Worm (Caenorhabditis elegans): ENCODE results near the gene F33H12.7.
"Not testable (repeated sequence)": the region's sequence is repeated elsewhere in the genome, so short reads cannot be mapped to it uniquely, and the experiment has no call there.

The F33H12.7 gene

ce11 chrII:2612278-2612677 is 25.6 kb upstream of the F33H12.7 start, which contains the start of gene D2062.13:
Gene D2062.13 (plus strand): TSS chrII:2612578.
- not testable (repeated sequence) for TF ChIP-seq ztf-29, ztf-23, flt-1 (GFP tag; IDR thresholded peaks at IDR 0.05)

ce11 chrII:2611009-2611408 is 24.3 kb upstream of the F33H12.7 start:
- TF ChIP-seq ztf-29 (GFP tag; IDR thresholded peaks at IDR 0.05): peak; percentile 38; the same call in 1 of the 2 replicates
- TF ChIP-seq tab-1 (GFP tag; IDR thresholded peaks at IDR 0.05): no peak

- no peak for TF ChIP-seq med-1 (GFP tag; optimal IDR thresholded peaks at IDR 0.05; ENCODE audit: insufficient read depth)
- TF ChIP-seq ztf-29 (GFP tag; IDR thresholded peaks at IDR 0.05): no peak
- no peak for TF ChIP-seq cog-1 (tag; optimal IDR thresholded peaks at IDR 0.05)
- TF ChIP-seq tab-1 (GFP tag; IDR thresholded peaks at IDR 0.05): no peak
- no peak for TF ChIP-seq ztf-23 (GFP tag; IDR thresholded peaks at IDR 0.05)
- TF ChIP-seq klf-2 (GFP tag; conservative IDR thresholded peaks at IDR 0.05): no peak
- TF ChIP-seq ref-1 (GFP tag; conservative IDR thresholded peaks at IDR 0.05): no peak
- no peak for TF ChIP-seq T22C8.4 (GFP tag; IDR thresholded peaks at IDR 0.05)
- no peak for TF ChIP-seq flt-1 (GFP tag; IDR thresholded peaks at IDR 0.05)
Observed at ce11 chrII:2610202-2610912, 23.6 kb upstream of the F33H12.7 start, which contains the start of gene sri-38. Gene sri-38 (plus strand): TSS chrII:2610862.

ce11 chrII:2605319-2605718 is 18.6 kb upstream of the F33H12.7 start, which contains the start of gene sri-77:
Gene sri-77 (minus strand): TSS chrII:2605419.
- no peak for TF ChIP-seq cog-1 (tag; optimal IDR thresholded peaks at IDR 0.05)

- TF ChIP-seq T22C8.4 (GFP tag; IDR thresholded peaks at IDR 0.05): no peak
- TF ChIP-seq cog-1 (tag; optimal IDR thresholded peaks at IDR 0.05): no peak
- no peak for TF ChIP-seq klf-2 (GFP tag; conservative IDR thresholded peaks at IDR 0.05)
- TF ChIP-seq ref-1 (GFP tag; conservative IDR thresholded peaks at IDR 0.05): no peak
- TF ChIP-seq ztf-29 (GFP tag; IDR thresholded peaks at IDR 0.05): no peak
- no peak for TF ChIP-seq med-1 (GFP tag; optimal IDR thresholded peaks at IDR 0.05; ENCODE audit: insufficient read depth)
- no peak for TF ChIP-seq ztf-23 (GFP tag; IDR thresholded peaks at IDR 0.05)
- no peak for TF ChIP-seq tab-1 (GFP tag; IDR thresholded peaks at IDR 0.05)
- TF ChIP-seq flt-1 (GFP tag; IDR thresholded peaks at IDR 0.05): no peak
Observed at ce11 chrII:2600931-2601330, 14.2 kb upstream of the F33H12.7 start.

- not testable (repeated sequence) for TF ChIP-seq ztf-29 (GFP tag; IDR thresholded peaks at IDR 0.05); cog-1 (tag; optimal IDR thresholded peaks at IDR 0.05); ztf-23 (GFP tag; IDR thresholded peaks at IDR 0.05)
Observed at ce11 chrII:2600176-2600575, 13.5 kb upstream of the F33H12.7 start, which contains the start of gene F33H12.1. Gene F33H12.1 (plus strand): TSS chrII:2600476.

ce11 chrII:2585493-2585892 is 1.2 kb downstream of the F33H12.7 start, which contains the start of gene sri-36:
Gene sri-36 (minus strand): TSS chrII:2585593.
- no peak for TF ChIP-seq med-1 (GFP tag; optimal IDR thresholded peaks at IDR 0.05; ENCODE audit: insufficient read depth)
- no peak for TF ChIP-seq tab-1 (GFP tag; IDR thresholded peaks at IDR 0.05)
- TF ChIP-seq T22C8.4 (GFP tag; IDR thresholded peaks at IDR 0.05): no peak
- no peak for TF ChIP-seq flt-1 (GFP tag; IDR thresholded peaks at IDR 0.05)
- TF ChIP-seq klf-2 (GFP tag; conservative IDR thresholded peaks at IDR 0.05): no peak
- TF ChIP-seq ztf-23 (GFP tag; IDR thresholded peaks at IDR 0.05): no peak
- TF ChIP-seq cog-1 (tag; optimal IDR thresholded peaks at IDR 0.05): no peak
- no peak for TF ChIP-seq ref-1 (GFP tag; conservative IDR thresholded peaks at IDR 0.05)
- no peak for TF ChIP-seq ztf-29 (GFP tag; IDR thresholded peaks at IDR 0.05)

- TF ChIP-seq ztf-29 (GFP tag; IDR thresholded peaks at IDR 0.05) (no peak), tab-1 (GFP tag; IDR thresholded peaks at IDR 0.05) (no peak), ref-1 (GFP tag; conservative IDR thresholded peaks at IDR 0.05) (no peak), med-1 (GFP tag; optimal IDR thresholded peaks at IDR 0.05; ENCODE audit: insufficient read depth) (no peak), flt-1 (GFP tag; IDR thresholded peaks at IDR 0.05) (no peak), ztf-23 (GFP tag; IDR thresholded peaks at IDR 0.05) (no peak), klf-2 (GFP tag; conservative IDR thresholded peaks at IDR 0.05) (no peak), cog-1 (tag; optimal IDR thresholded peaks at IDR 0.05) (no peak), T22C8.4 (GFP tag; IDR thresholded peaks at IDR 0.05) (no peak)
Observed at ce11 chrII:2583044-2583443, 3.7 kb downstream of the F33H12.7 start, which contains the start of gene sri-74. Gene sri-74 (minus strand): TSS chrII:2583144.

ce11 chrII:2578216-2578615 is 8.5 kb downstream of the F33H12.7 start:
- TF ChIP-seq flt-1 (GFP tag; IDR thresholded peaks at IDR 0.05): no peak
- TF ChIP-seq cog-1 (tag; optimal IDR thresholded peaks at IDR 0.05): no peak
- no peak for TF ChIP-seq ztf-23 (GFP tag; IDR thresholded peaks at IDR 0.05)
- TF ChIP-seq ref-1 (GFP tag; conservative IDR thresholded peaks at IDR 0.05): no peak
- no peak for TF ChIP-seq tab-1 (GFP tag; IDR thresholded peaks at IDR 0.05)
- TF ChIP-seq ztf-29 (GFP tag; IDR thresholded peaks at IDR 0.05): no peak
- no peak for TF ChIP-seq klf-2 (GFP tag; conservative IDR thresholded peaks at IDR 0.05)
- no peak for TF ChIP-seq med-1 (GFP tag; optimal IDR thresholded peaks at IDR 0.05; ENCODE audit: insufficient read depth)
- no peak for TF ChIP-seq T22C8.4 (GFP tag; IDR thresholded peaks at IDR 0.05)

- TF ChIP-seq cog-1 (tag; optimal IDR thresholded peaks at IDR 0.05) (peak; percentile 49), klf-2 (GFP tag; conservative IDR thresholded peaks at IDR 0.05) (no peak)
Observed at ce11 chrII:2564899-2565298, 21.8 kb downstream of the F33H12.7 start, which contains the start of gene usp-39. Gene usp-39 (plus strand): TSS chrII:2565275.
